Fruit fly (Drosophila melanogaster) whole organism, pupa: ENCODE measurements around the gene Fum2.

Source experiments
- CG10348 ChIP-seq: fragments of 200-800 bp; sonication (Bioruptor generic); IDR thresholded peaks from 2 replicates; pipeline ENCODE4 v1.3.6; 2022; ENCODE audit warnings: missing biosample characterization, missing genetic modification characterization
- CG13204 ChIP-seq: fragments of 200-800 bp; sonication (Bioruptor generic); optimal IDR thresholded peaks from 2 replicates; lab custom pipeline; 2018; ENCODE audit warnings: missing biosample characterization, mild to moderate bottlenecking, missing genetic modification characterization, moderate library complexity
- CG14655 ChIP-seq: fragments of 200-800 bp; sonication (Bioruptor generic); optimal IDR thresholded peaks from 3 replicates; lab custom pipeline; 2017; ENCODE audit warnings: mild to moderate bottlenecking, missing biosample characterization, missing genetic modification reagents, missing genetic modification characterization
- CG34367 ChIP-seq: fragments of 200-800 bp; sonication (Bioruptor generic); optimal IDR thresholded peaks from 2 replicates; lab custom pipeline; 2018; ENCODE audit warnings: missing biosample characterization, mild to moderate bottlenecking, missing genetic modification characterization
- CG4496 ChIP-seq: fragments of 200-800 bp; sonication (Bioruptor generic); IDR thresholded peaks from 3 replicates; pipeline ENCODE4 v1.3.6; 2022; ENCODE audit warnings: missing biosample characterization, missing genetic modification characterization
- CG8159 ChIP-seq: fragments of 200-800 bp; sonication (Bioruptor generic); optimal IDR thresholded peaks from 3 replicates; lab custom pipeline; 2018; ENCODE audit warnings: missing biosample characterization, mild to moderate bottlenecking, missing genetic modification characterization, moderate library complexity
- D1 ChIP-seq: fragments of 200-800 bp; sonication (Bioruptor generic); optimal IDR thresholded peaks from 2 replicates; lab custom pipeline; 2018; ENCODE audit warnings: missing biosample characterization, mild to moderate bottlenecking, missing genetic modification characterization, moderate library complexity
- EcR ChIP-seq: fragments of 200-800 bp; sonication (Bioruptor generic); optimal IDR thresholded peaks from 3 replicates; lab custom pipeline; 2019; ENCODE audit warnings: missing biosample characterization, missing genetic modification characterization, mild to moderate bottlenecking, moderate library complexity, missing genetic modification reagents
- Ets98B ChIP-seq: fragments of 200-800 bp; sonication (Bioruptor generic); IDR thresholded peaks from 2 replicates; pipeline ENCODE4 v1.3.6; 2022; ENCODE audit warnings: missing biosample characterization, missing genetic modification characterization
- Snoo ChIP-seq: fragments of 200-800 bp; sonication (Bioruptor generic); optimal IDR thresholded peaks from 3 replicates; lab custom pipeline; 2017; ENCODE audit warnings: missing biosample characterization, mild to moderate bottlenecking, missing genetic modification characterization, inconsistent platforms
- rn ChIP-seq: fragments of 200-800 bp; sonication (Bioruptor generic); IDR thresholded peaks from 2 replicates; pipeline ENCODE4 v1.3.6; 2022; ENCODE audit warnings: missing biosample characterization, missing genetic modification characterization

- TF ChIP-seq CG4496 = peak; percentile 43; the same call in 1 of the 3 replicates
- no peak for TF ChIP-seq CG13204 (GFP tag; lab: Kevin White, UChicago)
- TF ChIP-seq CG14655 (GFP tag; lab: Kevin White, UChicago) = peak; percentile 46
- no peak for TF ChIP-seq EcR
- no peak for TF ChIP-seq Snoo (tag; lab: Kevin White, UChicago)
- no peak for TF ChIP-seq D1 (tag; lab: Kevin White, UChicago)
- no peak for TF ChIP-seq rn
- TF ChIP-seq Ets98B = peak; percentile 40
- TF ChIP-seq CG8159 (tag; lab: Kevin White, UChicago) = no peak
- TF ChIP-seq CG10348 (GFP tag; lab: Robert Waterston, UW) = no peak
- TF ChIP-seq CG34367 = no peak
Observed at dm6 chrX:6724904-6725505, 43.4 kb downstream of the Fum2 start.
